Worm (Caenorhabditis elegans) whole organism, young adult: ENCODE results near the gene eol-1.

Experiments used
- B0336.3 ChIP-seq: fragments of 200-800 bp; sonication (Bioruptor generic); IDR thresholded peaks from 2 replicates; pipeline ENCODE4 v1.3.6; 2022; ENCODE audit warnings: missing genetic modification characterization, missing compliant biosample characterization
- C06A6.2 ChIP-seq: fragments of 200-800 bp; sonication (Bioruptor generic); conservative IDR thresholded peaks from 2 replicates; pipeline ENCODE4 v1.3.6; 2022; ENCODE audit warnings: missing genetic modification characterization, missing compliant biosample characterization
- C17E4.6 ChIP-seq: fragments of 200-800 bp; sonication (Bioruptor generic); IDR thresholded peaks from 2 replicates; pipeline ENCODE4 v1.3.6; 2022; ENCODE audit warnings: missing genetic modification reagents, missing genetic modification characterization, missing compliant biosample characterization
- F23B12.7 ChIP-seq: sonication (generic microtip); optimal IDR thresholded peaks from 2 replicates; lab custom pipeline; 2017; ENCODE audit warnings: missing genetic modification characterization, mild to moderate bottlenecking, missing compliant biosample characterization, antibody characterized with exemption, moderate library complexity; ENCODE audit not compliant: insufficient read depth
- F52B5.7 ChIP-seq: sonication (generic microtip); optimal IDR thresholded peaks from 2 replicates; lab custom pipeline; 2016; ENCODE audit warnings: mild to moderate bottlenecking, missing genetic modification characterization, missing compliant biosample characterization
- F57A8.1 ChIP-seq: fragments of 200-800 bp; sonication (Bioruptor generic); optimal IDR thresholded peaks from 2 replicates; lab custom pipeline; 2018; ENCODE audit warnings: mild to moderate bottlenecking, missing genetic modification characterization, moderate library complexity, missing compliant biosample characterization
- F57C9.4 ChIP-seq: sonication (generic microtip); optimal IDR thresholded peaks from 2 replicates; lab custom pipeline; 2017; ENCODE audit warnings: mild to moderate bottlenecking, missing genetic modification characterization, missing compliant biosample characterization
- Y53G8AR.9 ChIP-seq: fragments of 200-800 bp; sonication (Bioruptor generic); conservative IDR thresholded peaks from 2 replicates; pipeline ENCODE4 v1.3.6; 2022; ENCODE audit warnings: missing genetic modification reagents, missing genetic modification characterization, missing compliant biosample characterization
- Y67H2A.10 ChIP-seq: fragments of 200-800 bp; sonication (Bioruptor generic); conservative IDR thresholded peaks from 2 replicates; pipeline ENCODE4 v1.3.6; 2022; ENCODE audit warnings: missing genetic modification reagents, missing genetic modification characterization, missing compliant biosample characterization
- ZK185.1 ChIP-seq: sonication (generic microtip); optimal IDR thresholded peaks from 2 replicates; lab custom pipeline; 2016; ENCODE audit warnings: mild to moderate bottlenecking, missing genetic modification characterization, missing compliant biosample characterization; ENCODE audit not compliant: poor library complexity, severe bottlenecking
- ama-1 ChIP-seq, 3 experiments: fragments of 150-350 bp in 1 of 3; sonication (generic microtip) in 2 of 3; optimal IDR thresholded peaks; 2 replicates each; lab custom pipeline; 2014 to 2018; ENCODE audit warnings: missing biosample characterization in 2 of 3, missing genetic modification characterization in 2 of 3, missing genetic modification reagents in 2 of 3
- athp-1 ChIP-seq: sonication (generic microtip); optimal IDR thresholded peaks from 2 replicates; lab custom pipeline; 2017; ENCODE audit warnings: mild to moderate bottlenecking, missing genetic modification characterization, missing compliant biosample characterization
- bed-1 ChIP-seq: fragments of 200-800 bp; sonication (Bioruptor generic); IDR thresholded peaks from 2 replicates; pipeline ENCODE4 v1.3.6; 2022; ENCODE audit warnings: missing genetic modification reagents, missing genetic modification characterization, missing compliant biosample characterization
- bed-2 ChIP-seq: fragments of 200-800 bp; sonication (Bioruptor generic); IDR thresholded peaks from 2 replicates; pipeline ENCODE4 v1.3.6; 2022; ENCODE audit warnings: missing genetic modification reagents, missing genetic modification characterization, missing compliant biosample characterization
- cebp-1 ChIP-seq, 2 experiments: fragments of 200-800 bp in 1 of 2; sonication (Bioruptor generic) in 1 of 2; sonication (generic microtip) in 1 of 2; IDR thresholded peaks in 1 of 2; optimal IDR thresholded peaks in 1 of 2; 2 replicates each; pipeline versions ENCODE4 v1.3.6 to Lab custom; 2017 to 2022; ENCODE audit warnings: missing compliant biosample characterization in 2 of 2, missing genetic modification characterization in 2 of 2, mild to moderate bottlenecking in 1 of 2, missing genetic modification reagents in 1 of 2, moderate library complexity in 1 of 2
- ceh-100 ChIP-seq: fragments of 200-800 bp; sonication (Bioruptor generic); IDR thresholded peaks from 2 replicates; pipeline ENCODE4 v1.3.6; 2022; ENCODE audit warnings: missing genetic modification reagents, missing genetic modification characterization, missing compliant biosample characterization
- ceh-27 ChIP-seq: fragments of 200-800 bp; sonication (Bioruptor generic); optimal IDR thresholded peaks from 2 replicates; lab custom pipeline; 2018; ENCODE audit warnings: mild to moderate bottlenecking, missing genetic modification characterization, moderate library complexity, missing compliant biosample characterization
- ceh-40 ChIP-seq: fragments of 200-800 bp; sonication (Bioruptor generic); IDR thresholded peaks from 2 replicates; pipeline ENCODE4 v1.3.6; 2022; ENCODE audit warnings: missing genetic modification characterization, missing compliant biosample characterization
- die-1 ChIP-seq: sonication (generic microtip); optimal IDR thresholded peaks from 2 replicates; lab custom pipeline; 2016; ENCODE audit warnings: missing genotype, mild to moderate bottlenecking, missing genetic modification characterization, missing compliant biosample characterization
- efl-1 ChIP-seq: fragments of 150-350 bp; optimal IDR thresholded peaks from 2 replicates; lab custom pipeline; 2014; ENCODE audit warnings: missing biosample characterization, missing genetic modification reagents, missing genetic modification characterization
- hlh-12 ChIP-seq: sonication (generic microtip); optimal IDR thresholded peaks from 2 replicates; lab custom pipeline; 2016; ENCODE audit warnings: missing genetic modification characterization, missing compliant biosample characterization
- hmg-1.2 ChIP-seq: fragments of 200-800 bp; sonication (Bioruptor generic); IDR thresholded peaks from 2 replicates; pipeline ENCODE4 v1.3.6; 2022; ENCODE audit warnings: missing genetic modification reagents, missing genetic modification characterization, missing compliant biosample characterization
- hmg-20 ChIP-seq: fragments of 200-800 bp; sonication (Bioruptor generic); IDR thresholded peaks from 2 replicates; pipeline ENCODE4 v1.3.6; 2022; ENCODE audit warnings: missing genetic modification reagents, missing genetic modification characterization, missing compliant biosample characterization
- hsf-1 ChIP-seq: fragments of 200-800 bp; sonication (Bioruptor generic); IDR thresholded peaks from 2 replicates; pipeline ENCODE4 v1.3.6; 2022; ENCODE audit warnings: missing genetic modification reagents, missing genetic modification characterization, missing compliant biosample characterization
- let-526 ChIP-seq: fragments of 200-800 bp; sonication (Bioruptor generic); IDR thresholded peaks from 2 replicates; pipeline ENCODE4 v1.3.6; 2022; ENCODE audit warnings: missing genetic modification reagents, missing genetic modification characterization, missing compliant biosample characterization
- lin-26 ChIP-seq: fragments of 200-800 bp; sonication (Bioruptor generic); IDR thresholded peaks from 2 replicates; pipeline ENCODE4 v1.3.6; 2022; ENCODE audit warnings: missing genetic modification reagents, missing genetic modification characterization, missing compliant biosample characterization
- lin-35 ChIP-seq, 3 experiments: fragments of 150-350 bp in 2 of 3; sonication (generic microtip) in 1 of 3; optimal IDR thresholded peaks; 2 replicates each; lab custom pipeline; 2014 to 2018; ENCODE audit warnings: missing biosample characterization in 3 of 3, missing genetic modification characterization in 3 of 3, missing genetic modification reagents in 3 of 3
- madf-3 ChIP-seq: fragments of 200-800 bp; sonication (Bioruptor generic); IDR thresholded peaks from 2 replicates; pipeline ENCODE4 v1.3.6; 2022; ENCODE audit warnings: missing genetic modification reagents, missing genetic modification characterization, missing compliant biosample characterization
- mcd-1 ChIP-seq: fragments of 200-800 bp; sonication (Bioruptor generic); IDR thresholded peaks from 2 replicates; pipeline ENCODE4 v1.3.6; 2022; ENCODE audit warnings: missing genetic modification reagents, missing genetic modification characterization, missing compliant biosample characterization
- mes-4 ChIP-seq: sonication (generic microtip); optimal IDR thresholded peaks from 2 replicates; lab custom pipeline; 2016; ENCODE audit warnings: missing genotype, missing genetic modification characterization, missing compliant biosample characterization
- mxl-1 ChIP-seq: sonication (generic microtip); optimal IDR thresholded peaks from 2 replicates; lab custom pipeline; 2016; ENCODE audit warnings: missing genetic modification characterization, missing compliant biosample characterization
- nfya-2 ChIP-seq: fragments of 200-800 bp; sonication (Bioruptor generic); IDR thresholded peaks from 2 replicates; pipeline ENCODE4 v1.3.6; 2022; ENCODE audit warnings: missing genetic modification reagents, missing genetic modification characterization, missing compliant biosample characterization
- nfyb-1 ChIP-seq: fragments of 200-800 bp; sonication (Bioruptor generic); IDR thresholded peaks from 2 replicates; pipeline ENCODE4 v1.3.6; 2022; ENCODE audit warnings: missing genetic modification reagents, missing genetic modification characterization, missing compliant biosample characterization
- nhr-120 ChIP-seq: fragments of 200-800 bp; sonication (Bioruptor generic); IDR thresholded peaks from 2 replicates; pipeline ENCODE4 v1.3.6; 2022; ENCODE audit warnings: missing genetic modification characterization, missing compliant biosample characterization
- nhr-90 ChIP-seq: sonication (generic microtip); optimal IDR thresholded peaks from 2 replicates; lab custom pipeline; 2016; ENCODE audit warnings: missing genotype, mild to moderate bottlenecking, missing genetic modification characterization, missing compliant biosample characterization
- pbrm-1 ChIP-seq: fragments of 200-800 bp; sonication (Bioruptor generic); IDR thresholded peaks from 2 replicates; pipeline ENCODE4 v1.3.6; 2022; ENCODE audit warnings: missing genetic modification reagents, missing genetic modification characterization, missing compliant biosample characterization
- pha-4 ChIP-seq: fragments of 150-350 bp; sonication (generic microtip); optimal IDR thresholded peaks from 2 replicates; lab custom pipeline; 2014; ENCODE audit warnings: missing biosample characterization, missing genetic modification reagents, missing genetic modification characterization
- rcor-1 ChIP-seq: fragments of 200-800 bp; sonication (Bioruptor generic); IDR thresholded peaks from 2 replicates; pipeline ENCODE4 v1.3.6; 2022; ENCODE audit warnings: missing genetic modification reagents, missing genetic modification characterization, missing compliant biosample characterization
- snpc-1.1 ChIP-seq: sonication (generic microtip); optimal IDR thresholded peaks from 2 replicates; lab custom pipeline; 2017; ENCODE audit warnings: missing genetic modification characterization, mild to moderate bottlenecking, missing compliant biosample characterization, antibody characterized with exemption, moderate library complexity, missing genotype, missing genetic modification reagents; ENCODE audit not compliant: insufficient read depth
- snpc-4 ChIP-seq, 5 experiments: fragments of 150-350 bp in 1 of 5; sonication (generic microtip) in 4 of 5; optimal IDR thresholded peaks; 2 replicates each; lab custom pipeline; 2014 to 2018; ENCODE audit warnings: missing genetic modification characterization in 5 of 5, missing biosample characterization in 3 of 5, antibody characterized with exemption in 2 of 5, mild to moderate bottlenecking in 2 of 5, missing compliant biosample characterization in 2 of 5, missing genotype in 2 of 5, moderate library complexity in 2 of 5, missing genetic modification reagents in 1 of 5
- somi-1 ChIP-seq: fragments of 200-800 bp; sonication (Bioruptor generic); optimal IDR thresholded peaks from 2 replicates; lab custom pipeline; 2018; ENCODE audit warnings: mild to moderate bottlenecking, missing genetic modification characterization, missing compliant biosample characterization
- zim-3 ChIP-seq: sonication (generic microtip); optimal IDR thresholded peaks from 2 replicates; lab custom pipeline; 2017; ENCODE audit warnings: mild to moderate bottlenecking, missing genetic modification characterization, moderate library complexity, missing compliant biosample characterization
- ztf-18 ChIP-seq: sonication (generic microtip); optimal IDR thresholded peaks from 2 replicates; lab custom pipeline; 2016; ENCODE audit warnings: missing genotype, mild to moderate bottlenecking, missing genetic modification characterization, missing compliant biosample characterization
- ztf-22 ChIP-seq: fragments of 200-800 bp; sonication (Bioruptor generic); optimal IDR thresholded peaks from 2 replicates; lab custom pipeline; 2018; ENCODE audit warnings: mild to moderate bottlenecking, missing genetic modification characterization, moderate library complexity, missing compliant biosample characterization
- ztf-25 ChIP-seq: fragments of 200-800 bp; sonication (Bioruptor generic); IDR thresholded peaks from 2 replicates; pipeline ENCODE4 v1.3.6; 2022; ENCODE audit warnings: missing genetic modification reagents, missing genetic modification characterization, missing compliant biosample characterization
- ztf-26 ChIP-seq: sonication (generic microtip); optimal IDR thresholded peaks from 2 replicates; lab custom pipeline; 2017; ENCODE audit warnings: missing genetic modification characterization, missing compliant biosample characterization

The eol-1 gene

DNA sequence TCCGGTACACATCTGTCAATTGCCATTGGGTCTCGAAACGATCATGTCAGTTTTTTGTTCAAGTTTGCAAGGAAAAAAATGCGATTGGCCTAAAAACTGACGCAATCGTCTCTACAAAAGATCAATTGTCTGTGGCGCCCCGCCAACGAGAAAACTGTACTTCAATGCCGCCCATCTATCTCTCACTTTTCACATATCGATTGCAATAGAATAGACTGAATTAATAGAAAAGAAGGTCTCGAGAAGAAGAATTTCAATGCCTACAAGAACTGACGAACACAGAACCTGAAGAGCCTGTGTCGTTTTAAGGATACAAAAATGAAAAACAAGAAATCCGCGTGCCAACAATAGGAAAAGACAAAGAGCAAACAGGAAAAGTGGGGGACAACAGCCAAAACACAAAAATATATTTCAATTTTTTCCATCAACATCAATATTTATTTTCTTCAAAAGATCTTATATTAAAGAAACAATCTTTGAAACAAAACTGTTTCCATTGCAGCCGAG is 27.7 kb upstream of the eol-1 start (continued):
- TF ChIP-seq C17E4.6 = 0 out of 2 replicates have a peak, but pooled peaks have one; percentile 27
- TF ChIP-seq Y53G8AR.9 (GFP tag; lab: Robert Waterston, UW) = peak; percentile 61
- no peak for TF ChIP-seq ceh-27
- TF ChIP-seq mes-4 (tag; lab: Kevin White, UChicago) = no peak
- peak; percentile 53; the same call in 1 of the 2 replicates for TF ChIP-seq hsf-1 (GFP tag; lab: Robert Waterston, UW)
- TF ChIP-seq madf-3 (GFP tag; lab: Robert Waterston, UW) = peak; percentile 72; the same call in 1 of the 2 replicates
- TF ChIP-seq hmg-20 = 0 out of 2 replicates have a peak, but pooled peaks have one; percentile 64
- peak; percentile 62; the same call in 1 of the 2 replicates for TF ChIP-seq nfyb-1 (GFP tag; lab: Robert Waterston, UW)
- TF ChIP-seq nhr-90 (tag; lab: Kevin White, UChicago) = peak; percentile 17
- no peak for TF ChIP-seq hlh-12 (tag; lab: Kevin White, UChicago)
- TF ChIP-seq let-526 (GFP tag; lab: Robert Waterston, UW) = no peak
- peak; percentile 41 for TF ChIP-seq rcor-1 (GFP tag; lab: Robert Waterston, UW)
- peak; percentile 76; the same call in 1 of the 2 replicates for TF ChIP-seq nfya-2 (GFP tag; lab: Robert Waterston, UW)
- TF ChIP-seq cebp-1 (GFP tag; IDR thresholded peaks at IDR 0.05; lab: Robert Waterston, UW) = no peak
- TF ChIP-seq cebp-1 (tag; optimal IDR thresholded peaks at IDR 0.05; lab: Kevin White, UChicago) = peak; percentile 40
- no peak for TF ChIP-seq F57A8.1 (GFP tag; lab: Kevin White, UChicago)
- no peak for TF ChIP-seq pha-4 (tag; lab: Kevin White, UChicago)
- TF ChIP-seq ztf-22 = peak; percentile 4
- TF ChIP-seq efl-1 = no peak
- peak; percentile 42; the same call in 1 of the 2 replicates for TF ChIP-seq mcd-1 (GFP tag; lab: Robert Waterston, UW)
- TF ChIP-seq athp-1 = peak; percentile 49
- peak; percentile 37 for TF ChIP-seq ztf-18
- TF ChIP-seq somi-1 (GFP tag; lab: Kevin White, UChicago) = peak; percentile 14
- peak; percentile 27 for TF ChIP-seq zim-3 (tag; lab: Kevin White, UChicago)
- TF ChIP-seq lin-26 (GFP tag; lab: Robert Waterston, UW) = peak; percentile 30; the same call in 1 of the 2 replicates
- no peak for TF ChIP-seq ama-1 (optimal IDR thresholded peaks at IDR 0.05; lab: Kevin White, UChicago)
- TF ChIP-seq ama-1 (GFP tag; optimal IDR thresholded peaks at IDR 0.05; lab: Kevin White, UChicago) = peak; percentile 32 to 69
- TF ChIP-seq ZK185.1 (tag; lab: Kevin White, UChicago) = no peak
- no peak for TF ChIP-seq mxl-1 (tag; lab: Kevin White, UChicago)
- TF ChIP-seq F23B12.7 (tag; lab: Kevin White, UChicago) = no peak
- TF ChIP-seq nhr-120 (GFP tag; lab: Robert Waterston, UW) = no peak
- peak in 1 of 3 experiments; percentile 33 for TF ChIP-seq lin-35 (GFP tag; optimal IDR thresholded peaks at IDR 0.05; lab: Kevin White, UChicago)
- peak; percentile 47 for TF ChIP-seq ztf-26 (tag; lab: Kevin White, UChicago)
- TF ChIP-seq snpc-1.1 (tag; lab: Kevin White, UChicago) = no peak
- TF ChIP-seq die-1 = peak; percentile 30
- TF ChIP-seq F57C9.4 = no peak
- peak; percentile 48 for TF ChIP-seq B0336.3 (GFP tag; lab: Robert Waterston, UW)
- no peak for TF ChIP-seq bed-1 (GFP tag; lab: Robert Waterston, UW)
- TF ChIP-seq ceh-100 (GFP tag; lab: Robert Waterston, UW) = no peak
- TF ChIP-seq Y67H2A.10 (GFP tag; lab: Robert Waterston, UW) = no peak
- TF ChIP-seq bed-2 (GFP tag; lab: Robert Waterston, UW) = no peak
- no peak for TF ChIP-seq C06A6.2 (GFP tag; lab: Robert Waterston, UW)
- TF ChIP-seq hmg-1.2 = peak; percentile 8; the same call in 1 of the 2 replicates
- no peak for TF ChIP-seq ztf-25 (GFP tag; lab: Robert Waterston, UW)
- no peak for TF ChIP-seq F52B5.7 (tag; lab: Kevin White, UChicago)
- no peak for TF ChIP-seq snpc-4 (GFP tag; optimal IDR thresholded peaks at IDR 0.05; lab: Kevin White, UChicago)
- peak in 1 of 4 experiments; percentile 24 for TF ChIP-seq snpc-4 (tag; optimal IDR thresholded peaks at IDR 0.05; lab: Kevin White, UChicago)
- TF ChIP-seq ceh-40 (GFP tag; lab: Robert Waterston, UW) = no peak
- TF ChIP-seq pbrm-1 (GFP tag; lab: Robert Waterston, UW) = peak; percentile 59; the same call in 1 of the 2 replicates
